Fruit fly (Drosophila melanogaster): ENCODE data around the gene aurA.

aurA gene

dm6 chr3R:11920605-11921004 is 42.3 kb upstream of the aurA start (continued):
- TF ChIP-seq dmrt99B (tag; optimal IDR thresholded peaks at IDR 0.05) (peak; percentile 57), ind (GFP tag; optimal IDR thresholded peaks at IDR 0.05) (peak; percentile 25), mld (GFP tag; IDR thresholded peaks at IDR 0.05; ENCODE audit: partially characterized antibody) (no peak), slbo (GFP tag; IDR thresholded peaks at IDR 0.05) (peak; percentile 43; the same call in 1 of the 2 replicates), CG3407 (GFP tag; optimal IDR thresholded peaks at IDR 0.05) (no peak), Tbp (GFP tag; optimal IDR thresholded peaks at IDR 0.05) (no peak), Hr51 (GFP tag; optimal IDR thresholded peaks at IDR 0.05) (peak in 1 of 2 experiments; percentile 30), B-H1 (GFP tag; IDR thresholded peaks at IDR 0.05) (peak; percentile 50; the same call in 2 of the 3 replicates), CHES-1-like (GFP tag; optimal IDR thresholded peaks at IDR 0.05) (no peak), CG17385 (GFP tag; optimal IDR thresholded peaks at IDR 0.05) (peak; percentile 24), toy (GFP tag; IDR thresholded peaks at IDR 0.05) (no peak), ap (GFP tag; IDR thresholded peaks at IDR 0.05) (0 out of 2 replicates have a peak, but pooled peaks have one; percentile 17), CG30431 (GFP tag; optimal IDR thresholded peaks at IDR 0.05) (no peak), pnt (GFP tag; optimal IDR thresholded peaks at IDR 0.05) (peak; percentile 46), ash1 (GFP tag; optimal IDR thresholded peaks at IDR 0.05) (no peak), CG12219 (GFP tag; optimal IDR thresholded peaks at IDR 0.05) (peak; percentile 12), wek (GFP tag; optimal IDR thresholded peaks at IDR 0.05) (no peak), Spps (tag; optimal IDR thresholded peaks at IDR 0.05) (no peak), MTF-1 (GFP tag; optimal IDR thresholded peaks at IDR 0.05; ENCODE audit: borderline replicate concordance) (no peak), CG12942 (GFP tag; optimal IDR thresholded peaks at IDR 0.05) (no peak), CG10366 (GFP tag; IDR thresholded peaks at IDR 0.05) (peak; percentile 21; the same call in 1 of the 2 replicates), CG9876 (GFP tag; optimal IDR thresholded peaks at IDR 0.05) (no peak), CG8359 (GFP tag; optimal IDR thresholded peaks at IDR 0.05; ENCODE audit: borderline replicate concordance) (no peak), az2 (GFP tag; optimal IDR thresholded peaks at IDR 0.05) (peak; percentile 17), hkb (optimal IDR thresholded peaks at IDR 0.05) (no peak), hkb (GFP tag; IDR thresholded peaks at IDR 0.05) (peak; percentile 51; the same call in 1 of the 2 replicates), esg (GFP tag; conservative IDR thresholded peaks at IDR 0.05) (0 out of 2 replicates have a peak, but pooled peaks have one; percentile 12), CG3281 (GFP tag; optimal IDR thresholded peaks at IDR 0.05) (peak; percentile 2), hth (optimal IDR thresholded peaks at IDR 0.05) (no peak), lmd (GFP tag; IDR thresholded peaks at IDR 0.05) (peak; percentile 52; the same call in 1 of the 2 replicates), Hmr (GFP tag; optimal IDR thresholded peaks at IDR 0.05) (peak; percentile 31), org-1 (GFP tag; optimal IDR thresholded peaks at IDR 0.05) (no peak), CG8089 (GFP tag; optimal IDR thresholded peaks at IDR 0.05) (no peak), sqz (GFP tag; optimal IDR thresholded peaks at IDR 0.05) (no peak), CG30403 (GFP tag; optimal IDR thresholded peaks at IDR 0.05) (peak; percentile 8), Xrp1 (GFP tag; IDR thresholded peaks at IDR 0.05) (peak; percentile 40; the same call in 1 of the 2 replicates), CG14441 (GFP tag; IDR thresholded peaks at IDR 0.05) (peak; percentile 44), rib (GFP tag; IDR thresholded peaks at IDR 0.05) (no peak), peb (GFP tag; IDR thresholded peaks at IDR 0.05) (0 out of 2 replicates have a peak, but pooled peaks have one; percentile 19), NC2α (GFP tag; optimal IDR thresholded peaks at IDR 0.05) (no peak), ATbp (GFP tag; optimal IDR thresholded peaks at IDR 0.05) (peak; percentile 29), tap (tag; optimal IDR thresholded peaks at IDR 0.05) (peak; percentile 24), Bteb2 (GFP tag; optimal IDR thresholded peaks at IDR 0.05) (no peak), gem (tag; optimal IDR thresholded peaks at IDR 0.05) (no peak)
